Worm (Caenorhabditis elegans) whole organism, L4 larva: ENCODE measurements around the gene clec-136.

ENCODE experiments used
- F37D6.2 ChIP-seq: sonication (generic microtip); optimal IDR thresholded peaks from 2 replicates; lab custom pipeline; 2016; ENCODE audit warnings: mild to moderate bottlenecking, missing genetic modification characterization, missing compliant biosample characterization
- Y48G9A.11 ChIP-seq: fragments of 200-800 bp; sonication (Bioruptor generic); IDR thresholded peaks from 2 replicates; pipeline ENCODE4 v1.3.6; 2022; ENCODE audit warnings: missing genetic modification reagents, missing genetic modification characterization, missing compliant biosample characterization
- Y75B8A.6 ChIP-seq: fragments of 200-800 bp; sonication (Bioruptor generic); IDR thresholded peaks from 2 replicates; pipeline ENCODE4 v1.3.6; 2022; ENCODE audit warnings: missing genetic modification reagents, missing genetic modification characterization, missing compliant biosample characterization
- aha-1 ChIP-seq: fragments of 150-350 bp; peaks from one replicate; lab custom pipeline; 2014; ENCODE audit warnings: missing biosample characterization, missing genetic modification characterization
- attf-4 ChIP-seq: sonication (generic microtip); optimal IDR thresholded peaks from 3 replicates; lab custom pipeline; 2017; ENCODE audit warnings: missing biosample characterization, missing genetic modification characterization
- ceh-20 ChIP-seq: fragments of 200-800 bp; sonication (Bioruptor generic); IDR thresholded peaks from 2 replicates; pipeline ENCODE4 v1.3.6; 2022; ENCODE audit warnings: missing genetic modification reagents, missing genetic modification characterization, missing compliant biosample characterization
- ceh-44 ChIP-seq: fragments of 200-800 bp; sonication (Bioruptor generic); IDR thresholded peaks from 2 replicates; pipeline ENCODE4 v1.3.6; 2022; ENCODE audit warnings: missing genetic modification reagents, missing genetic modification characterization, missing compliant biosample characterization
- ceh-62 ChIP-seq: sonication (generic microtip); optimal IDR thresholded peaks from 2 replicates; lab custom pipeline; 2017; ENCODE audit warnings: missing biosample characterization, missing genetic modification characterization
- cey-2 ChIP-seq: sonication (generic microtip); optimal IDR thresholded peaks from 3 replicates; lab custom pipeline; 2017; ENCODE audit warnings: missing genetic modification characterization, mild to moderate bottlenecking, missing compliant biosample characterization, antibody characterized with exemption, borderline replicate concordance; ENCODE audit not compliant: insufficient read depth
- daf-16 ChIP-seq, 3 experiments: sonication (generic microtip); optimal IDR thresholded peaks; 2 replicates each; lab custom pipeline; 2016 to 2017; ENCODE audit warnings: missing genetic modification characterization in 3 of 3, missing genetic modification reagents in 3 of 3, mild to moderate bottlenecking in 2 of 3, missing compliant biosample characterization in 2 of 3, missing biosample characterization in 1 of 3, moderate library complexity in 1 of 3
- dmd-6 ChIP-seq: fragments of 200-800 bp; sonication (Bioruptor generic); IDR thresholded peaks from 2 replicates; pipeline ENCODE4 v1.3.6; 2022; ENCODE audit warnings: missing genetic modification reagents, missing genetic modification characterization, missing compliant biosample characterization
- dve-1 ChIP-seq: sonication (generic microtip); optimal IDR thresholded peaks from 2 replicates; lab custom pipeline; 2017; ENCODE audit warnings: antibody characterized with exemption, mild to moderate bottlenecking, missing genetic modification characterization, missing compliant biosample characterization; ENCODE audit not compliant: insufficient read depth
- fkh-10 ChIP-seq: fragments of 150-350 bp; optimal IDR thresholded peaks from 2 replicates; lab custom pipeline; 2014; ENCODE audit warnings: missing biosample characterization, missing genetic modification reagents, missing genetic modification characterization
- hlh-11 ChIP-seq: fragments of 200-800 bp; sonication (Bioruptor generic); optimal IDR thresholded peaks from 2 replicates; lab custom pipeline; 2018; ENCODE audit warnings: mild to moderate bottlenecking, missing genetic modification characterization, missing compliant biosample characterization
- jun-1 ChIP-seq: fragments of 150-350 bp; optimal IDR thresholded peaks from 2 replicates; lab custom pipeline; 2014; ENCODE audit warnings: missing biosample characterization, missing genetic modification reagents, missing genetic modification characterization
- lin-1 ChIP-seq: fragments of 200-800 bp; sonication (Bioruptor generic); IDR thresholded peaks from 2 replicates; pipeline ENCODE4 v1.3.6; 2022; ENCODE audit warnings: missing genetic modification reagents, missing genetic modification characterization, missing compliant biosample characterization
- lin-38 ChIP-seq: fragments of 200-800 bp; sonication (Bioruptor generic); IDR thresholded peaks from 2 replicates; pipeline ENCODE4 v1.3.6; 2022; ENCODE audit warnings: missing genetic modification reagents, missing genetic modification characterization, missing compliant biosample characterization
- lir-3 ChIP-seq: sonication (generic microtip); optimal IDR thresholded peaks from 2 replicates; lab custom pipeline; 2016; ENCODE audit warnings: mild to moderate bottlenecking, missing genetic modification characterization, missing compliant biosample characterization
- madf-9 ChIP-seq: fragments of 200-800 bp; sonication (Bioruptor generic); conservative IDR thresholded peaks from 2 replicates; pipeline ENCODE4 v1.3.6; 2022; ENCODE audit warnings: missing genetic modification reagents, missing genetic modification characterization, missing compliant biosample characterization
- mes-2 ChIP-seq: sonication (generic microtip); optimal IDR thresholded peaks from 2 replicates; lab custom pipeline; 2016; ENCODE audit warnings: missing genotype, mild to moderate bottlenecking, missing genetic modification characterization, missing compliant biosample characterization; ENCODE audit not compliant: poor library complexity, severe bottlenecking
- nhr-28 ChIP-seq: fragments of 150-350 bp; optimal IDR thresholded peaks from 2 replicates; lab custom pipeline; 2014; ENCODE audit warnings: missing biosample characterization, missing genetic modification characterization
- nhr-41 ChIP-seq: fragments of 200-800 bp; sonication (Bioruptor generic); IDR thresholded peaks from 2 replicates; pipeline ENCODE4 v1.3.6; 2022; ENCODE audit warnings: missing genetic modification reagents, missing genetic modification characterization, missing compliant biosample characterization
- nhr-42 ChIP-seq: fragments of 200-800 bp; sonication (Bioruptor generic); IDR thresholded peaks from 2 replicates; pipeline ENCODE4 v1.3.6; 2022; ENCODE audit warnings: missing genetic modification characterization, missing compliant biosample characterization
- nhr-76 ChIP-seq: fragments of 150-350 bp; optimal IDR thresholded peaks from 2 replicates; lab custom pipeline; 2014; ENCODE audit warnings: missing biosample characterization, missing genetic modification characterization
- pha-4 ChIP-seq, 2 experiments: fragments of 150-350 bp in 1 of 2; fragments of 200-800 bp in 1 of 2; sonication (Bioruptor generic) in 1 of 2; IDR thresholded peaks in 1 of 2; optimal IDR thresholded peaks in 1 of 2; 2 replicates each; pipeline versions ENCODE4 v1.3.6 to Lab custom; 2014 to 2022; ENCODE audit warnings: missing genetic modification characterization in 2 of 2, missing genetic modification reagents in 2 of 2, missing biosample characterization in 1 of 2, missing compliant biosample characterization in 1 of 2
- php-3 ChIP-seq: fragments of 200-800 bp; sonication (Bioruptor generic); IDR thresholded peaks from 2 replicates; pipeline ENCODE4 v1.3.6; 2022; ENCODE audit warnings: missing genetic modification reagents, missing genetic modification characterization, missing compliant biosample characterization
- pqm-1 ChIP-seq: sonication (generic microtip); optimal IDR thresholded peaks from 2 replicates; lab custom pipeline; 2017; ENCODE audit warnings: missing biosample characterization, missing genetic modification characterization
- spr-1 ChIP-seq: sonication (generic microtip); optimal IDR thresholded peaks from 2 replicates; lab custom pipeline; 2016; ENCODE audit warnings: mild to moderate bottlenecking, missing genetic modification characterization, missing compliant biosample characterization
- spr-3 ChIP-seq: fragments of 200-800 bp; sonication (Bioruptor generic); optimal IDR thresholded peaks from 2 replicates; lab custom pipeline; 2018; ENCODE audit warnings: mild to moderate bottlenecking, missing genetic modification characterization, missing compliant biosample characterization
- zip-2 ChIP-seq: fragments of 150-350 bp; optimal IDR thresholded peaks from 2 replicates; lab custom pipeline; 2014; ENCODE audit warnings: missing biosample characterization, missing genetic modification characterization

clec-136 gene

DNA sequence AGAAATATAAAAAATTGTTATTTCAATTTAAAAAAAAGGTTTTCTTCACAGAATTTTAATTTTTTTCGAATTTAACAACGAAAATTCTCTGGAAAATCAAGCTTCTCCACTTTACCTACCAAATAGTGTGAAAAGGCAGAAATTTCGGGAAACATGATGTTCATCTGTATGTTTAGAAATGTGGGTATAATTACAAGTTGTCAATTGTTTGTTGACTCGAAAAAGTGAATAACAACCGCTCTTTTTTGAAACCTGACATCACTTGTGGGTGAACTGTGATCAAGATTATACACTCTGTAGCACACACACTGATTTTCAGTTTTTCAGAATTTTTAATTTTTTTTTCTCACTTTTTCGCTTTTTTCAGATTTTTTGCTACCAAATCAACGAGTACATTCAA is 16.5 kb downstream of the clec-136 start:
- TF ChIP-seq daf-16 (GFP tag; optimal IDR thresholded peaks at IDR 0.05; lab: Kevin White, UChicago) (no peak), daf-16 (tag; optimal IDR thresholded peaks at IDR 0.05; lab: Kevin White, UChicago) (peak; percentile 92), F37D6.2 (tag; lab: Kevin White, UChicago) (no peak), zip-2 (no peak)

DNA sequence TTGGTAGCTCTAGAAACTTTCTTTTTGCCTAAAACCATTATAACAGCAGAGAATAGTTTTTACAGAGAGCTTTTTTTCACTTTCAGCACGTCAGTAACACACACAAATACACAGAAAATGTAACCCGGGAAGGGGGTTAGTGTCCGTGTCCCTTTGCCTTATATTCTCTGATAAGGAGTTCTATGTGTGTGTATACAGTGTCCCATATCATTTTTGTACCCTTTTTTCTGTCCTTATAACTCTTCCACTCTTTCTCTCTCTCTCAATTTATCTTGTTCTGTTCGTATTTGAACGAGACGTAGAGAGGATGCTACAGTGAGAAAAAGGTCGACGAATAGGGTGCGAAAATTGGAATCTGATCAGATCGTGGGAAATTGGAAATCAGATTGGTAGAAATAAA is 17.5 kb downstream of the clec-136 start:
- no peak for TF ChIP-seq daf-16 (GFP tag; optimal IDR thresholded peaks at IDR 0.05; lab: Kevin White, UChicago)
- TF ChIP-seq daf-16 (tag; optimal IDR thresholded peaks at IDR 0.05; lab: Kevin White, UChicago): peak; percentile 76
- peak; percentile 50; the same call in 1 of the 2 replicates for TF ChIP-seq nhr-41
- 0 out of 2 replicates have a peak, but pooled peaks have one; percentile 24 for TF ChIP-seq php-3 (GFP tag; lab: Robert Waterston, UW)
- no peak for TF ChIP-seq attf-4 (tag; lab: Kevin White, UChicago)
- TF ChIP-seq dve-1 (tag; lab: Kevin White, UChicago): peak; percentile 30
- peak; percentile 91 for TF ChIP-seq nhr-28
- TF ChIP-seq ceh-44 (GFP tag; lab: Robert Waterston, UW): no peak
- TF ChIP-seq hlh-11: peak; percentile 54
- TF ChIP-seq fkh-10 (GFP tag; lab: Kevin White, UChicago): no peak
- peak; percentile 14 for TF ChIP-seq cey-2 (tag; lab: Kevin White, UChicago)
- TF ChIP-seq dmd-6 (GFP tag; lab: Robert Waterston, UW): peak; percentile 61
- TF ChIP-seq nhr-42 (GFP tag; lab: Robert Waterston, UW): no peak
- no peak for TF ChIP-seq mes-2 (tag; lab: Kevin White, UChicago)
- 0 out of 2 replicates have a peak, but pooled peaks have one; percentile 10 for TF ChIP-seq lin-1 (GFP tag; lab: Robert Waterston, UW)
- peak; percentile 93 for TF ChIP-seq pqm-1 (tag; lab: Kevin White, UChicago)
- TF ChIP-seq spr-1 (tag; lab: Kevin White, UChicago): no peak
- no peak for TF ChIP-seq lir-3 (tag; lab: Kevin White, UChicago)
- TF ChIP-seq, all 104 proteins: peak for 10

DNA sequence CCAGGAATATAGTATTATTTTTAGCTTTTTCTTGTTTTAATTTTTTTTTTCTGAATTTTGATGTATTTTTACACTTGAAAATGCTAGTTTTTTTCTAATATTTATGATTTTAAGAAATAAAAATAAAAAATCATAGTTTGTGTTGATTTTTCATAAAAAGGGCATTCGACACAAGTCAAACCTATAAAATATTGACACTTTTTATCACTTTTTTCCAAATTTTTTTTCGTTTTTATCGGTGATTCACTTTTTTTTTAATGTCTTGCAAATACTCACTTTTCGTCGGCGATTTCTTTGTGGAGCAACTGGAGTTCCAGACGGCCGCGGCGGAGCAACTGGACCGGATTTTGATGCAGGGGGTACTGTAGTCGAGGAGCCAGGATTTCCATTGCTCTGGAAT is 18.9 kb downstream of the clec-136 start:
- TF ChIP-seq jun-1 (tag; lab: Kevin White, UChicago) (no peak), nhr-28 (peak; percentile 57), nhr-76 (no peak), lir-3 (tag; lab: Kevin White, UChicago) (no peak), pqm-1 (tag; lab: Kevin White, UChicago) (peak; percentile 18), Y48G9A.11 (GFP tag; lab: Robert Waterston, UW) (no peak), daf-16 (GFP tag; optimal IDR thresholded peaks at IDR 0.05; lab: Kevin White, UChicago) (no peak), daf-16 (tag; optimal IDR thresholded peaks at IDR 0.05; lab: Kevin White, UChicago) (peak; percentile 24), dmd-6 (GFP tag; lab: Robert Waterston, UW) (peak; percentile 26; the same call in 1 of the 2 replicates), php-3 (GFP tag; lab: Robert Waterston, UW) (peak; percentile 70), hlh-11 (peak; percentile 3)

- peak; percentile 43; the same call in 1 of the 2 replicates for TF ChIP-seq pha-4 (GFP tag; IDR thresholded peaks at IDR 0.05; lab: Robert Waterston, UW)
- TF ChIP-seq pha-4 (tag; optimal IDR thresholded peaks at IDR 0.05; lab: Kevin White, UChicago): no peak
- TF ChIP-seq ceh-20 (GFP tag; lab: Robert Waterston, UW): 0 out of 2 replicates have a peak, but pooled peaks have one; percentile 12
- TF ChIP-seq lin-38 (GFP tag; lab: Robert Waterston, UW): peak; percentile 12; the same call in 1 of the 2 replicates
- TF ChIP-seq ceh-62 (tag; lab: Kevin White, UChicago): no peak
- TF ChIP-seq fkh-10 (GFP tag; lab: Kevin White, UChicago): no peak
- TF ChIP-seq spr-3: no peak
Observed at ce11 chrII:4590660-4591059, 25.7 kb downstream of the clec-136 start.

DNA sequence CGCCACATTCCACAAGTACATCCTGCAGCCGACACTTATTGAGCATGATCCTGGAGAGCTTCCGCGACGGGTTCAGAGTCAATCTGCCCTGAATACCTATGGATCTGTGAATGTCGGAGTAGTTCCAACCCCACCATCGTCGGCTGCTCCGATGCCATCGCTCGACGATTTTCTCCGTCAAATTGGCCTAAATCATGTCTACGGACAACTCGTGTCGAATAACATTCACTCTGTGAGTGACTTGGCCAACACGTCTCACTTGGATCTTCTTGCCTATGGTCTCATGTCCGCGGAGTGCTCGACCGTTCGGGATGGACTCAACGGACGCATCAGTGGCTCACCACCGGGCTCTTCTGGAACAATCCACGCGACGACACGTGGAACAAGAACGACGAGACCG is 26.3 kb downstream of the clec-136 start:
- TF ChIP-seq madf-9 (GFP tag; lab: Robert Waterston, UW) (no peak), pha-4 (GFP tag; IDR thresholded peaks at IDR 0.05; lab: Robert Waterston, UW) (no peak), pha-4 (tag; optimal IDR thresholded peaks at IDR 0.05; lab: Kevin White, UChicago) (no peak), nhr-41 (no peak), mes-2 (tag; lab: Kevin White, UChicago) (no peak), zip-2 (no peak), aha-1 (tag; lab: Kevin White, UChicago) (peak; percentile 97), Y75B8A.6 (no peak)
